Worm (Caenorhabditis elegans): ENCODE data around the gene srw-140.

ce11 chrV:5150880-5151279 is 14.6 kb upstream of the srw-140 start, which contains the start of gene srh-130:
- TF ChIP-seq ama-1 (optimal IDR thresholded peaks at IDR 0.05) (no peak), ceh-9 (tag; optimal IDR thresholded peaks at IDR 0.05) (no peak), unc-3 (GFP tag; conservative IDR thresholded peaks at IDR 0.05) (no peak), unc-3 (tag; optimal IDR thresholded peaks at IDR 0.05) (no peak), tbx-2 (tag; optimal IDR thresholded peaks at IDR 0.05) (no peak), C08G9.2 (tag; optimal IDR thresholded peaks at IDR 0.05) (no peak), pha-4 (tag; optimal IDR thresholded peaks at IDR 0.05) (no peak), fkh-6 (tag; optimal IDR thresholded peaks at IDR 0.05) (no peak), hlh-8 (tag; optimal IDR thresholded peaks at IDR 0.05) (no peak), syd-9 (tag; optimal IDR thresholded peaks at IDR 0.05) (no peak), pqm-1 (tag; optimal IDR thresholded peaks at IDR 0.05) (no peak)
